Fruit fly (Drosophila melanogaster) whole organism, adult: ENCODE data around the gene CG15177.

Experiments used
- CG12768 ChIP-seq: fragments of 200-800 bp; sonication (Bioruptor generic); optimal IDR thresholded peaks from 2 replicates; lab custom pipeline; 2017; ENCODE audit warnings: missing biosample characterization, missing genetic modification characterization, mild to moderate bottlenecking, moderate library complexity, missing genetic modification reagents
- CG14711 ChIP-seq: fragments of 200-800 bp; sonication (Bioruptor generic); optimal IDR thresholded peaks from 2 replicates; lab custom pipeline; 2018; ENCODE audit warnings: missing biosample characterization, mild to moderate bottlenecking, missing genetic modification characterization, moderate library complexity
- Hr96 ChIP-seq: fragments of 200-800 bp; sonication (Bioruptor generic); optimal IDR thresholded peaks from 2 replicates; lab custom pipeline; 2016; ENCODE audit warnings: missing biosample characterization, missing genetic modification characterization
- cnc ChIP-seq, 2 experiments: fragments of >200 bp; optimal IDR thresholded peaks; 2 replicates each; lab custom pipeline; 2017

- peak; percentile 20 for TF ChIP-seq Hr96 (GFP tag; lab: Kevin White, UChicago)
- TF ChIP-seq CG12768 (GFP tag; lab: Kevin White, UChicago) = peak; percentile 39
- TF ChIP-seq CG14711 = no peak
- no peak for TF ChIP-seq cnc (optimal IDR thresholded peaks at IDR 0.05; lab: Kevin White, UChicago)
These were observed 17.6 kb upstream of the CG15177 start, which contains the start of gene Taf1 for dm6 chr3R:6646740-6647139.
